Fruit fly (Drosophila melanogaster) whole organism, pupa: ENCODE results near the gene RNaseX25.

Source experiments
- CG10348 ChIP-seq: fragments of 200-800 bp; sonication (Bioruptor generic); IDR thresholded peaks from 2 replicates; pipeline ENCODE4 v1.3.6; 2022; ENCODE audit warnings: missing biosample characterization, missing genetic modification characterization
- CG12605 ChIP-seq: fragments of 200-800 bp; sonication (Bioruptor generic); IDR thresholded peaks from 2 replicates; pipeline ENCODE4 v1.3.6; 2022; ENCODE audit warnings: missing biosample characterization, missing genetic modification characterization
- CG13204 ChIP-seq: fragments of 200-800 bp; sonication (Bioruptor generic); optimal IDR thresholded peaks from 2 replicates; lab custom pipeline; 2018; ENCODE audit warnings: missing biosample characterization, mild to moderate bottlenecking, missing genetic modification characterization, moderate library complexity
- CG14655 ChIP-seq: fragments of 200-800 bp; sonication (Bioruptor generic); optimal IDR thresholded peaks from 3 replicates; lab custom pipeline; 2017; ENCODE audit warnings: mild to moderate bottlenecking, missing biosample characterization, missing genetic modification reagents, missing genetic modification characterization
- CG15710 ChIP-seq: fragments of 200-800 bp; sonication (Bioruptor generic); optimal IDR thresholded peaks from 2 replicates; lab custom pipeline; 2018; ENCODE audit warnings: missing biosample characterization, mild to moderate bottlenecking, missing genetic modification characterization, moderate library complexity
- CG17806 ChIP-seq: fragments of 200-800 bp; sonication (Bioruptor generic); optimal IDR thresholded peaks from 2 replicates; lab custom pipeline; 2018; ENCODE audit warnings: missing biosample characterization, mild to moderate bottlenecking, missing genetic modification characterization, moderate library complexity
- CG32121 ChIP-seq: fragments of 200-800 bp; sonication (Bioruptor generic); IDR thresholded peaks from 2 replicates; pipeline ENCODE4 v1.3.6; 2022; ENCODE audit warnings: missing biosample characterization, missing genetic modification characterization
- CG34367 ChIP-seq: fragments of 200-800 bp; sonication (Bioruptor generic); optimal IDR thresholded peaks from 2 replicates; lab custom pipeline; 2018; ENCODE audit warnings: missing biosample characterization, mild to moderate bottlenecking, missing genetic modification characterization
- CG4496 ChIP-seq: fragments of 200-800 bp; sonication (Bioruptor generic); IDR thresholded peaks from 3 replicates; pipeline ENCODE4 v1.3.6; 2022; ENCODE audit warnings: missing biosample characterization, missing genetic modification characterization
- CG8159 ChIP-seq: fragments of 200-800 bp; sonication (Bioruptor generic); optimal IDR thresholded peaks from 3 replicates; lab custom pipeline; 2018; ENCODE audit warnings: missing biosample characterization, mild to moderate bottlenecking, missing genetic modification characterization, moderate library complexity
- CG8301 ChIP-seq: fragments of 200-800 bp; sonication (Bioruptor generic); optimal IDR thresholded peaks from 2 replicates; lab custom pipeline; 2018; ENCODE audit warnings: missing biosample characterization, mild to moderate bottlenecking, missing genetic modification characterization
- CG9948 ChIP-seq: fragments of 200-800 bp; sonication (Bioruptor generic); optimal IDR thresholded peaks from 2 replicates; lab custom pipeline; 2018; ENCODE audit warnings: missing biosample characterization, mild to moderate bottlenecking, missing genetic modification characterization, moderate library complexity
- D1 ChIP-seq: fragments of 200-800 bp; sonication (Bioruptor generic); optimal IDR thresholded peaks from 2 replicates; lab custom pipeline; 2018; ENCODE audit warnings: missing biosample characterization, mild to moderate bottlenecking, missing genetic modification characterization, moderate library complexity
- EcR ChIP-seq: fragments of 200-800 bp; sonication (Bioruptor generic); optimal IDR thresholded peaks from 3 replicates; lab custom pipeline; 2019; ENCODE audit warnings: missing biosample characterization, missing genetic modification characterization, mild to moderate bottlenecking, moderate library complexity, missing genetic modification reagents
- Ets98B ChIP-seq: fragments of 200-800 bp; sonication (Bioruptor generic); IDR thresholded peaks from 2 replicates; pipeline ENCODE4 v1.3.6; 2022; ENCODE audit warnings: missing biosample characterization, missing genetic modification characterization
- Pif1A ChIP-seq: fragments of 200-800 bp; sonication (Bioruptor generic); optimal IDR thresholded peaks from 3 replicates; lab custom pipeline; 2016; ENCODE audit warnings: missing biosample characterization, missing genetic modification characterization
- Pif1B ChIP-seq: fragments of 200-800 bp; sonication (Bioruptor generic); optimal IDR thresholded peaks from 3 replicates; lab custom pipeline; 2016; ENCODE audit warnings: missing biosample characterization, missing genetic modification characterization
- Snoo ChIP-seq: fragments of 200-800 bp; sonication (Bioruptor generic); optimal IDR thresholded peaks from 3 replicates; lab custom pipeline; 2017; ENCODE audit warnings: missing biosample characterization, mild to moderate bottlenecking, missing genetic modification characterization, inconsistent platforms
- fd96Ca ChIP-seq: fragments of 200-800 bp; sonication (Bioruptor generic); IDR thresholded peaks from 3 replicates; pipeline ENCODE4 v1.3.6; 2022; ENCODE audit warnings: missing biosample characterization, missing genetic modification characterization
- gl ChIP-seq: fragments of 200-800 bp; sonication (Bioruptor generic); optimal IDR thresholded peaks from 2 replicates; lab custom pipeline; 2018; ENCODE audit warnings: missing biosample characterization, mild to moderate bottlenecking, missing genetic modification characterization
- rn ChIP-seq: fragments of 200-800 bp; sonication (Bioruptor generic); IDR thresholded peaks from 2 replicates; pipeline ENCODE4 v1.3.6; 2022; ENCODE audit warnings: missing biosample characterization, missing genetic modification characterization

The RNaseX25 gene

dm6 chr3L:7968422-7969030, 1.9 kb upstream of the RNaseX25 start:
- TF ChIP-seq Ets98B (no peak), CG4496 (GFP tag; lab: Robert Waterston, UW) (no peak), EcR (GFP tag; lab: Kevin White, UChicago) (no peak), gl (tag; lab: Kevin White, UChicago) (no peak), CG13204 (GFP tag; lab: Kevin White, UChicago) (no peak), CG8159 (no peak), CG8301 (tag; lab: Kevin White, UChicago) (no peak), rn (GFP tag; lab: Robert Waterston, UW) (no peak), CG9948 (tag; lab: Kevin White, UChicago) (no peak), CG32121 (GFP tag; lab: Robert Waterston, UW) (no peak), CG15710 (tag; lab: Kevin White, UChicago) (no peak), CG14655 (GFP tag; lab: Kevin White, UChicago) (no peak), CG10348 (GFP tag; lab: Robert Waterston, UW) (no peak), CG34367 (tag; lab: Kevin White, UChicago) (no peak), CG17806 (tag; lab: Kevin White, UChicago) (no peak), Pif1A (GFP tag; lab: Kevin White, UChicago) (no peak), D1 (no peak), fd96Ca (no peak), Snoo (tag; lab: Kevin White, UChicago) (no peak), CG12605 (no peak)

- TF ChIP-seq CG8301 (tag; lab: Kevin White, UChicago) = no peak
- TF ChIP-seq CG15710 (tag; lab: Kevin White, UChicago) = no peak
- TF ChIP-seq CG17806 (tag; lab: Kevin White, UChicago) = no peak
- TF ChIP-seq CG14655 (GFP tag; lab: Kevin White, UChicago) = no peak
- no peak for TF ChIP-seq CG34367 (tag; lab: Kevin White, UChicago)
- no peak for TF ChIP-seq Ets98B
- TF ChIP-seq CG10348 (GFP tag; lab: Robert Waterston, UW) = no peak
- no peak for TF ChIP-seq CG32121 (GFP tag; lab: Robert Waterston, UW)
- TF ChIP-seq CG8159 = no peak
- no peak for TF ChIP-seq CG13204 (GFP tag; lab: Kevin White, UChicago)
- no peak for TF ChIP-seq CG12605
- TF ChIP-seq Snoo (tag; lab: Kevin White, UChicago) = no peak
- no peak for TF ChIP-seq CG9948 (tag; lab: Kevin White, UChicago)
These were observed 4.4 kb downstream of the RNaseX25 start, which contains the start of gene CG8042 for dm6 chr3L:7974671-7975281. TSS of gene CG8042 (minus strand) at chr3L:7974991.

dm6 chr3L:7976081-7976483, 5.7 kb downstream of the RNaseX25 start, which contains the start of the genes HP4 and CG8209:
TSS of gene HP4 (minus strand) at chr3L:7976154.
TSS of gene CG8209 (plus strand) at chr3L:7976406.
- TF ChIP-seq CG12605 (no peak), CG9948 (tag; lab: Kevin White, UChicago) (peak; percentile 60), Ets98B (peak; percentile 74), rn (GFP tag; lab: Robert Waterston, UW) (peak; percentile 71; the same call in 1 of the 2 replicates), CG17806 (tag; lab: Kevin White, UChicago) (peak; percentile 70), CG8159 (peak; percentile 77), CG34367 (tag; lab: Kevin White, UChicago) (peak; percentile 55), Pif1B (no peak), EcR (GFP tag; lab: Kevin White, UChicago) (no peak), Snoo (tag; lab: Kevin White, UChicago) (peak; percentile 70), CG32121 (GFP tag; lab: Robert Waterston, UW) (peak; percentile 83), CG10348 (GFP tag; lab: Robert Waterston, UW) (no peak), CG15710 (tag; lab: Kevin White, UChicago) (peak; percentile 70), CG14655 (GFP tag; lab: Kevin White, UChicago) (no peak), CG4496 (GFP tag; lab: Robert Waterston, UW) (no peak; the same call in 1 of the 3 replicates), gl (tag; lab: Kevin White, UChicago) (no peak), D1 (peak; percentile 68), Pif1A (GFP tag; lab: Kevin White, UChicago) (no peak)

- no peak for TF ChIP-seq CG4496 (GFP tag; lab: Robert Waterston, UW)
These were observed 8.1 kb downstream of the RNaseX25 start, which contains the start of gene Pop4 for dm6 chr3L:7978550-7978776. TSS of gene Pop4 (minus strand) at chr3L:7978650.

- no peak for TF ChIP-seq CG9948 (tag; lab: Kevin White, UChicago)
- peak; percentile 78 for TF ChIP-seq EcR (GFP tag; lab: Kevin White, UChicago)
- no peak for TF ChIP-seq CG8301 (tag; lab: Kevin White, UChicago)
- peak; percentile 30 for TF ChIP-seq gl (tag; lab: Kevin White, UChicago)
These were observed 8.6 kb downstream of the RNaseX25 start, which contains the start of gene nmo for dm6 chr3L:7978777-7979649. TSS of gene nmo (plus strand) at chr3L:7979046.
